Fruit fly (Drosophila melanogaster): ENCODE data around the gene CG43221.

CG43221 gene

DNA sequence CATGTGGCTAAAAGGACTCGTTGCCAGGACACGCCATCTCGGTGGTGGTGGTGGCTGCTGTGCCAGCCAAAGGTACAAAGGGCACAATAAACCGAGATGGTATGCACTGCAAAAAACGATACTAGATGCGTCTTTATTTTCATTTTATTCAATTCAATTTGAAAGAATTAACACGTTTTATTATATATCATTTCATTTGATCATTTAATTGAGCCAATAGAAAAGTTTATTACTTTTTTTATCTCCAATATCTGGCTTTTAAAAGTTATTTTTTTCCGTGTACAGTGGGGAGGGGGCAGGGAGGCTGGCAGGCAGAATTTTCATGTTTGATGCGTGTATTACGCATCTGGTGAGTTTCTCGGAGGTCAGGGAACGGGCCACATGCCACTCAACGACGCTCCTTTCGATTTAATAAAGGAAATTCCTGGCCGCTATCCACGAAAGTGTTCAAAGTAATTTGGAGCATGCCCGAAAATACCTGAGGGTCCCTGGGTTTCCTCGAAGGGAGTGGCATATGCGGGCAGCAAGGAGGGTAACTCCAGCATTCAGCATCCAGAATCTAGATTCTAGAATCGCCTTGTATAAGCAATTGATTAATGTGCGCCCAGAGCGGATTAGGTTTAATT lies 28.6 kb downstream of the CG43221 start (continued):
- TF ChIP-seq CG16779 (tag; optimal IDR thresholded peaks at IDR 0.05) (no peak), topi (GFP tag; optimal IDR thresholded peaks at IDR 0.05) (no peak), CG6163 (GFP tag; IDR thresholded peaks at IDR 0.05) (0 out of 3 replicates have a peak, but pooled peaks have one; percentile 26), Met (GFP tag; optimal IDR thresholded peaks at IDR 0.05) (peak; percentile 67), CG11294 (GFP tag; IDR thresholded peaks at IDR 0.05) (no peak), spab (GFP tag; optimal IDR thresholded peaks at IDR 0.05) (peak; percentile 22), lz (GFP tag; optimal IDR thresholded peaks at IDR 0.05) (peak; percentile 58), CG3919 (GFP tag; optimal IDR thresholded peaks at IDR 0.05) (peak; percentile 39), CG8319 (GFP tag; optimal IDR thresholded peaks at IDR 0.05) (peak; percentile 19), fd85E (GFP tag; optimal IDR thresholded peaks at IDR 0.05) (no peak), CG10631 (GFP tag; optimal IDR thresholded peaks at IDR 0.05) (peak; percentile 27), Hr4 (GFP tag; optimal IDR thresholded peaks at IDR 0.05) (no peak), CG7368 (GFP tag; optimal IDR thresholded peaks at IDR 0.05) (no peak), CG3032 (tag; optimal IDR thresholded peaks at IDR 0.05) (no peak), OdsH (GFP tag; optimal IDR thresholded peaks at IDR 0.05) (peak; percentile 52)

DNA sequence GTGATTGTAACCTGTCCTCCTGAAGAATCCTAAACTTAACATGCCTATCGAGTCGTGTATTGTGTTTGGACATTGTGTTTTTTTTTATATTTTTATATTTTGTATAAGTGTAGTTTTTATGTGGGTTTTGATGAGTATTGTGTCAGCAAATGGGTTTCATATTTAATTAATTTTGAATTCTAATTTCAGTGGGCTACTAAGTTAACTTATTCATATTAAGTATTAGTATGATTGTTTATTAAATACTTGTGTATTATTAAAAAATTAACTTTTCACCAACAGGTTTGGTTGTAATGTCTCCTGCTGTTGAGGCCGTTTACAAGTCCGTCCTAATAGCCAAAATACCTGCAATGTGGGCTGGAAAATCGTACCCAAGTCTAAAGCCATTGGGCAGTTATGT lies 38.9 kb downstream of the CG43221 start, which contains the start of gene CG15143:
Gene CG15143 (minus strand): TSS at position 101 of the 400 bp plus-strand sequence.
- TF ChIP-seq CG11294 (GFP tag; IDR thresholded peaks at IDR 0.05) (no peak), Sox15 (GFP tag; optimal IDR thresholded peaks at IDR 0.05) (no peak)

- TF ChIP-seq CG8319 (GFP tag; optimal IDR thresholded peaks at IDR 0.05) (no peak), Gug (GFP tag; IDR thresholded peaks at IDR 0.05) (no peak)
Observed at dm6 chr2L:17529022-17529421, 43.5 kb downstream of the CG43221 start, which contains the start of gene CG15144. Gene CG15144 (minus strand): TSS chr2L:17529122.

dm6 chr2L:17532134-17532533 lies 46.6 kb downstream of the CG43221 start, which contains the start of gene CG15145:
Gene CG15145 (minus strand): TSS chr2L:17532234.
- TF ChIP-seq spab (GFP tag; optimal IDR thresholded peaks at IDR 0.05) (no peak), Sox102F (GFP tag; optimal IDR thresholded peaks at IDR 0.05) (no peak), CG15336 (GFP tag; IDR thresholded peaks at IDR 0.05) (no peak), dsx (GFP tag; optimal IDR thresholded peaks at IDR 0.05; ENCODE audit: poor library complexity, severe bottlenecking) (no peak), Sox14 (GFP tag; optimal IDR thresholded peaks at IDR 0.05) (no peak), CG10631 (GFP tag; optimal IDR thresholded peaks at IDR 0.05) (no peak), CG16779 (tag; optimal IDR thresholded peaks at IDR 0.05) (no peak), CG8632 (GFP tag; optimal IDR thresholded peaks at IDR 0.05) (no peak), dac (GFP tag; optimal IDR thresholded peaks at IDR 0.05) (no peak), CG6808 (GFP tag; optimal IDR thresholded peaks at IDR 0.05) (no peak), lz (GFP tag; optimal IDR thresholded peaks at IDR 0.05) (no peak), CG34406 (GFP tag; optimal IDR thresholded peaks at IDR 0.05) (no peak), topi (GFP tag; optimal IDR thresholded peaks at IDR 0.05) (no peak), OdsH (GFP tag; optimal IDR thresholded peaks at IDR 0.05) (no peak), Hr38 (GFP tag; optimal IDR thresholded peaks at IDR 0.05) (no peak), pdm3 (GFP tag; optimal IDR thresholded peaks at IDR 0.05) (no peak)

DNA sequence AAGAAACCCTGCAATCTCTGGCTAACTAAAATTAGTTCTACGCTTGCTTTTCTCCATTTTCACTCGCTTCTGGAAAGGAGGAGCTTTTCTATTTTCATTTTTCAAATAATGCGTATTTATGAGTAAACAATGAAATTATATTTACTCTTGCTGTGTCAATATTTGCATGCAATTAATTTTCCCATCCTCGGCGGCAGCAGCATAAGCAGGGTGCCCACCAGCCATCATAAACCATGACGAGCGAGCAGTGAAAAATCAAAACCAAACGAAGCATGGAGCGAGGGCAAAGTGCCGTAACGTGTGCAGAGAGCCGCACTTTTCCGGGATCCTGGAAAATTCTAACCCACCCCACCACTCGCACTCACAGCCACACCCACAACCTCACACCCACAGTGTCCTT lies 48.2 kb downstream of the CG43221 start:
- TF ChIP-seq Sox15 (GFP tag; optimal IDR thresholded peaks at IDR 0.05) (no peak), Eip75B (GFP tag; optimal IDR thresholded peaks at IDR 0.05) (no peak), achi (GFP tag; optimal IDR thresholded peaks at IDR 0.05) (no peak), eg (GFP tag; IDR thresholded peaks at IDR 0.05) (no peak), spab (GFP tag; optimal IDR thresholded peaks at IDR 0.05) (no peak), CG11294 (GFP tag; IDR thresholded peaks at IDR 0.05) (no peak)
